Worm (Caenorhabditis elegans): ENCODE results near the gene Y64G10A.1.

Y64G10A.1 gene

DNA sequence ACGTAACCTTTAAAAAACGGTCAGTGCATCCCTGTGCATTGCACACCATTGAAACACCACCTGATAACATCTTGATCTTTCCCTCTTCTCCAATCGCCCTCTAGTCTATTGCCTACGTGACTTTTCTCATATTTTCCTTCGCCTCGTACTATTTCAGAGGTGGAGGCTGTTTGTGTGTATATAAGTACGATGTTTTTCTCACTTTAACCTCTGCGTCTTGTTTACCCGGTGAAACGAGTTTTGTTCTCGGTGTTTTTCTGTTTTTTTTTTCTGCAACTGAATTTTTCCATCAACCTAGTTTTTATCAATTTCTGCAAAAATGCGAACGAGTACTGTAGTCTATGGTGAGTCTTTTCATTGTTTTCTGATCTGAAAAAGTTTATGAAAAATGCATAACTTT, 19.2 kb downstream of the Y64G10A.1 start, which contains the start of gene sqrd-1 (continued):
- no peak for TF ChIP-seq nhr-48 (tag; optimal IDR thresholded peaks at IDR 0.05)
- no peak for TF ChIP-seq dpl-1 (GFP tag; optimal IDR thresholded peaks at IDR 0.05)
- peak; percentile 46 for TF ChIP-seq mep-1 (tag; optimal IDR thresholded peaks at IDR 0.05)
- TF ChIP-seq mxl-2 (GFP tag; conservative IDR thresholded peaks at IDR 0.05) = no peak
- no peak for TF ChIP-seq F10B5.3 (tag; optimal IDR thresholded peaks at IDR 0.05)
- TF ChIP-seq daf-19 (GFP tag; conservative IDR thresholded peaks at IDR 0.05) = no peak
- no peak for TF ChIP-seq ceh-32 (tag; optimal IDR thresholded peaks at IDR 0.05; ENCODE audit: poor library complexity)
- peak in 1 of 2 experiments; percentile 93 for TF ChIP-seq unc-62 (GFP tag; optimal IDR thresholded peaks at IDR 0.05 in 1 of 2)
- no peak for TF ChIP-seq unc-62 (tag; optimal IDR thresholded peaks at IDR 0.05)
- no peak for TF ChIP-seq php-3 (GFP tag; IDR thresholded peaks at IDR 0.05)
- TF ChIP-seq hlh-30 (tag; optimal IDR thresholded peaks at IDR 0.05; ENCODE audit: insufficient read depth) = peak; percentile 1
- no peak for TF ChIP-seq zip-2 (tag; optimal IDR thresholded peaks at IDR 0.05)
- no peak for TF ChIP-seq F26F4.8 (GFP tag; conservative IDR thresholded peaks at IDR 0.05)
- no peak for TF ChIP-seq set-16 (GFP tag; IDR thresholded peaks at IDR 0.05)
- TF ChIP-seq nhr-102 (tag; optimal IDR thresholded peaks at IDR 0.05) = no peak
- no peak for TF ChIP-seq snpc-1.2 (GFP tag; IDR thresholded peaks at IDR 0.05)
- TF ChIP-seq aha-1 (tag) = peak; percentile 100
- TF ChIP-seq sdz-12 (GFP tag; optimal IDR thresholded peaks at IDR 0.05) = no peak
- TF ChIP-seq mdl-1 (tag; optimal IDR thresholded peaks at IDR 0.05) = peak in 1 of 2 experiments; percentile 37

DNA sequence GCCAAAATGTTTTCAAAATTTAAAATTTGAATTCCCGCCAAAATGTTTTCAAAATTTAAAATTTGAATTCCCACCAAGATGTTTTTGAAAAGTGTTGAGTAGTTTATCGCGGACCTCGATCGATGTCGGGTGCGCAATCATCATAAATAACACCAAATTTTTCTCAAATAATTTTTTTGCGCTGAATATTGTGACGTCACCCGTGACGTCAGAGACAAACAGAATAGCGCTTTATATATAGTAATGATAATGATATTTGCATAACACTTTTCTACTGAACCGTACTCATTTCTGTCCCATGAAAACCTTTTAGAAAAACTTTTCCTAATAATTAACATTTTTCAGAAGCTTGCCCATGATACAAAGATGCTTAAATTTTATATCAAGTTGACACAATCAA, 20.4 kb downstream of the Y64G10A.1 start:
- peak; percentile 93 for TF ChIP-seq snpc-1.2 (GFP tag; IDR thresholded peaks at IDR 0.05)

DNA sequence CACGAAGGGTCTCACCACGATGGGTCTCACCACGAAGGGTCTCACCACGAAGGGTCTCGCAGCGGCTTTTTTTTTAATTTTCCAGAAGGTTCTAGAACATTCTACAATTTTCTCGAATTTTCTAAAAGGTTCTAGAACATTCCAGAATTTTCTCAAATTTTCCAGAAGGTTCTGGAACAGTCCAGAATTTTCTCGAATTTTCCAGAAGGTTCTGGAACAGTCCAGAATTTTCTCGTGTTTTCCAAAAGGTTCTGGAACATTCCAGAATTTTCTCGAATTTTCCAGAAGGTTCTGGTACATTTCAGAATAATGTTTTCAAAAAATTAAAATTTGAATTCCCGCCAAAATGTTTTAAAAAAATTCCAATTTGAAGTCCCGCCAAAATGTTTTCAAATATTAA, 20.8 kb downstream of the Y64G10A.1 start:
- peak; percentile 23 for TF ChIP-seq snpc-1.2 (GFP tag; IDR thresholded peaks at IDR 0.05)

DNA sequence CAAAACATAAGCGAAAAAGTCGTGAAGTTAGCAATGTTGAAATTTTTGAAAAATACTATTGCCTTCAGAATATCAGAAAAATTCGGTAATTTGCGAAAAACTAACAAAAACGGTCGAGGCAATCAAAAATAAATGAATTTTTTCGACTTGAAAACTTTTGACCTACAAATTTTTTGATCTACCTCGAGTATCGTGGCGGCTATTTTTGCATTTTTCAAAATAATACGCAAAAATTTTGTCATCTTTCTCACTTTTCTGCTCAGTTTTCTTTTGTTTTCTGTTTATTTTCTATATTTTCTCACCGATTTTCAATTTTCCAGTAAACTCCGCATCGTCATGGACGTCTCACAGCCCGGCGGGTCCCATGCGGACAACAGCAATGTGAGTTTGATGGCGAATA, 23.1 kb downstream of the Y64G10A.1 start:
- TF ChIP-seq D1046.2 (GFP tag; IDR thresholded peaks at IDR 0.05) (no peak), skn-1 (tag; optimal IDR thresholded peaks at IDR 0.05) (no peak), unc-130 (GFP tag; optimal IDR thresholded peaks at IDR 0.05) (no peak), snpc-4 (tag; optimal IDR thresholded peaks at IDR 0.05) (no peak)

DNA sequence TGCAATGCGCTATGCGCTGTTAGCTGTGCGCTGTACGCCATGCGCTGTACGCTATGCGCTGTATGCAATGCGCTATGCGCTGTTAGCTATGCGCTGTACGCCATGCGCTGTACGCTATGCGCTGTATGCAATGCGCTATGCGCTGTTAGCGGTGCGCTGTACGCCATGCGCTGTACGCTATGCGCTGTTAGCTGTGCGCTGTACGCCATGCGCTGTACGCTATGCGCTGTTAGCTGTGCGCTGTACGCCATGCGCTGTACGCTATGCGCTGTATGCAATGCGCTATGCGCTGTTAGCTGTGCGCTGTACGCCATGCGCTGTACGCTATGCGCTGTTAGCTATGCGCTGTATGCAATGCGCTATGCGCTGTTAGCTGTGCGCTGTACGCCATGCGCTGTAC, 30.5 kb downstream of the Y64G10A.1 start:
- TF ChIP-seq dmd-8 (GFP tag; IDR thresholded peaks at IDR 0.05) = 0 out of 2 replicates have a peak, but pooled peaks have one; percentile 56
- peak; percentile 54; the same call in 1 of the 2 replicates for TF ChIP-seq Y105C5A.15 (GFP tag; IDR thresholded peaks at IDR 0.05)

DNA sequence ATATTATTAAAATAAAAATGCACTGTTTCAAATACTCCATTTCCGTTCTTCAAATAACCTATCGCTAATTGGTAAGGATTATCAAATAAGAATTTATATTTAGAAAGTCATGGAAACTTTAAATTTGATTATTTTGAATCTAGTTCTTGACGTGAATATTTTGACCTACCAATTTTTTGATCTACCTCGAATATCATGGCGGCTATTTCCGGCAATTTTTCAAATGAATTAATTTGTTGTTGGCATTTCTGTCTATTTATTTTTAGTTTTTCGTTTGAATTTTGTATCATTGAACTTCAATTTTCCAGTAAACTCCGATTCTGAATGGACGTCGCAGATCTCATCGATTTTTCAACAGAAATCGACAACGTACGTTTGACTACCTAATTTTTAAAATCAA, 35.7 kb downstream of the Y64G10A.1 start, which contains the start of gene F02H6.3:
TSS of gene F02H6.3 (plus strand) at position 266 of the 400 bp plus-strand sequence.
- TF ChIP-seq nhr-41 (GFP tag; IDR thresholded peaks at IDR 0.05) = no peak
- TF ChIP-seq lin-1 (GFP tag; IDR thresholded peaks at IDR 0.05) = no peak
- TF ChIP-seq F44E2.7 (GFP tag; IDR thresholded peaks at IDR 0.05) = no peak
- no peak for TF ChIP-seq zag-1 (tag; optimal IDR thresholded peaks at IDR 0.05)
- TF ChIP-seq hmg-1.1 (GFP tag; IDR thresholded peaks at IDR 0.05) = no peak
- TF ChIP-seq Y105C5A.15 (GFP tag; IDR thresholded peaks at IDR 0.05) = no peak
- TF ChIP-seq dpl-1 (GFP tag; optimal IDR thresholded peaks at IDR 0.05) = no peak
- TF ChIP-seq ceh-82 (tag; optimal IDR thresholded peaks at IDR 0.05) = no peak
- no peak for TF ChIP-seq daf-8 (GFP tag; IDR thresholded peaks at IDR 0.05)
- TF ChIP-seq dve-1 (tag; optimal IDR thresholded peaks at IDR 0.05; ENCODE audit: insufficient read depth) = no peak
- TF ChIP-seq fkh-10 (GFP tag; optimal IDR thresholded peaks at IDR 0.05) = no peak
- TF ChIP-seq nhr-102 (tag; optimal IDR thresholded peaks at IDR 0.05) = no peak
- TF ChIP-seq unc-39 (tag; optimal IDR thresholded peaks at IDR 0.05) = no peak
- no peak for TF ChIP-seq pqm-1 (tag; optimal IDR thresholded peaks at IDR 0.05)
